Worm (Caenorhabditis elegans) whole organism, L1 larva: ENCODE data around the gene F56C9.10.
A peak's percentile ranks its signal among the peaks of the same experiment; 100 is the strongest.

Experiments used
- F16B12.6 ChIP-seq: fragments of 150-350 bp; optimal IDR thresholded peaks from 2 replicates; lab custom pipeline; 2014; ENCODE audit warnings: missing biosample characterization, missing genetic modification characterization
- aha-1 ChIP-seq: fragments of 150-350 bp; optimal IDR thresholded peaks from 2 replicates; lab custom pipeline; 2014; ENCODE audit warnings: missing biosample characterization, missing genetic modification characterization
- blmp-1 ChIP-seq: fragments of 150-350 bp; optimal IDR thresholded peaks from 2 replicates; lab custom pipeline; 2014; ENCODE audit warnings: missing biosample characterization, missing genetic modification characterization
- ceh-63 ChIP-seq: fragments of 200-800 bp; sonication (Bioruptor generic); optimal IDR thresholded peaks from 2 replicates; lab custom pipeline; 2018; ENCODE audit warnings: mild to moderate bottlenecking, missing genetic modification characterization, missing compliant biosample characterization
- ceh-8 ChIP-seq: fragments of 200-800 bp; sonication (Bioruptor generic); optimal IDR thresholded peaks from 2 replicates; lab custom pipeline; 2018; ENCODE audit warnings: mild to moderate bottlenecking, missing genetic modification characterization, moderate library complexity, missing compliant biosample characterization
- ceh-82 ChIP-seq, 3 experiments: fragments of 150-350 bp in 1 of 3; sonication (generic microtip) in 2 of 3; optimal IDR thresholded peaks; 2 replicates each; lab custom pipeline; 2014 to 2017; ENCODE audit warnings: missing biosample characterization in 3 of 3, missing genetic modification characterization in 3 of 3
- ceh-90 ChIP-seq: sonication (generic microtip); optimal IDR thresholded peaks from 2 replicates; lab custom pipeline; 2016; ENCODE audit warnings: missing genetic modification characterization, missing compliant biosample characterization
- ces-1 ChIP-seq: fragments of 150-350 bp; optimal IDR thresholded peaks from 2 replicates; lab custom pipeline; 2014; ENCODE audit warnings: missing biosample characterization, missing genetic modification reagents, missing genetic modification characterization
- efl-1 ChIP-seq, 4 experiments: fragments of 150-350 bp; optimal IDR thresholded peaks in 3 of 4; peaks in 1 of 4; 1 replicate in 1 of 4; 2 replicates in 3 of 4; lab custom pipeline; 2014; ENCODE audit warnings: missing biosample characterization in 2 of 4, missing genetic modification characterization in 2 of 4, missing genetic modification reagents in 2 of 4
- efl-3 ChIP-seq: fragments of 200-800 bp; sonication (Bioruptor generic); optimal IDR thresholded peaks from 2 replicates; lab custom pipeline; 2018; ENCODE audit warnings: mild to moderate bottlenecking, missing genetic modification characterization, missing compliant biosample characterization
- egl-13 ChIP-seq: sonication (generic microtip); optimal IDR thresholded peaks from 2 replicates; lab custom pipeline; 2016; ENCODE audit warnings: missing genotype, missing genetic modification reagents, missing genetic modification characterization, missing compliant biosample characterization
- elt-3 ChIP-seq, 6 experiments: fragments of 150-350 bp in 1 of 6; sonication (generic microtip); optimal IDR thresholded peaks; 2 replicates each; lab custom pipeline; 2017 to 2018; ENCODE audit warnings: missing biosample characterization in 6 of 6, missing genetic modification characterization in 6 of 6, inconsistent platforms in 1 of 6
- fkh-4 ChIP-seq: sonication (generic microtip); optimal IDR thresholded peaks from 2 replicates; lab custom pipeline; 2016; ENCODE audit warnings: missing compliant biosample characterization, missing genetic modification characterization, borderline replicate concordance
- fkh-8 ChIP-seq: sonication (generic microtip); optimal IDR thresholded peaks from 2 replicates; lab custom pipeline; 2016; ENCODE audit warnings: mild to moderate bottlenecking, missing genetic modification characterization, missing compliant biosample characterization
- fos-1 ChIP-seq: fragments of 150-350 bp; optimal IDR thresholded peaks from 2 replicates; lab custom pipeline; 2014; ENCODE audit warnings: missing biosample characterization, missing genetic modification characterization
- grh-1 ChIP-seq: fragments of 200-800 bp; sonication (Bioruptor generic); IDR thresholded peaks from 2 replicates; pipeline ENCODE4 v1.3.6; 2022; ENCODE audit warnings: missing genetic modification reagents, missing genetic modification characterization, missing compliant biosample characterization
- lin-13 ChIP-seq: fragments of 150-350 bp; optimal IDR thresholded peaks from 2 replicates; lab custom pipeline; 2014; ENCODE audit warnings: missing biosample characterization, missing genetic modification reagents, missing genetic modification characterization
- lin-14 ChIP-seq: fragments of 200-800 bp; sonication (Bioruptor generic); optimal IDR thresholded peaks from 2 replicates; lab custom pipeline; 2018; ENCODE audit warnings: mild to moderate bottlenecking, missing genetic modification characterization, moderate library complexity, missing compliant biosample characterization
- lin-15B ChIP-seq: fragments of 150-350 bp; sonication (generic microtip); optimal IDR thresholded peaks from 3 replicates; lab custom pipeline; 2014; ENCODE audit warnings: missing biosample characterization, missing genetic modification characterization
- lin-35 ChIP-seq, 2 experiments: fragments of 150-350 bp; optimal IDR thresholded peaks; 2 replicates each; lab custom pipeline; 2014; ENCODE audit warnings: missing biosample characterization in 2 of 2, missing genetic modification characterization in 2 of 2, missing genetic modification reagents in 2 of 2
- lin-39 ChIP-seq: fragments of 150-350 bp; optimal IDR thresholded peaks from 2 replicates; lab custom pipeline; 2014; ENCODE audit warnings: missing biosample characterization, missing genetic modification reagents, missing genetic modification characterization
- lsy-2 ChIP-seq, 2 experiments: fragments of 150-350 bp; optimal IDR thresholded peaks; 2 replicates each; lab custom pipeline; 2014; ENCODE audit warnings: missing biosample characterization in 2 of 2, missing genetic modification characterization in 2 of 2
- mdl-1 ChIP-seq, 2 experiments: fragments of 150-350 bp; optimal IDR thresholded peaks; 2 replicates each; lab custom pipeline; 2014 to 2017; ENCODE audit warnings: missing biosample characterization in 2 of 2, missing genetic modification characterization in 2 of 2, inconsistent platforms in 1 of 2
- mep-1 ChIP-seq: fragments of 150-350 bp; optimal IDR thresholded peaks from 2 replicates; lab custom pipeline; 2014; ENCODE audit warnings: missing biosample characterization, missing genetic modification characterization
- nhr-11 ChIP-seq: fragments of 150-350 bp; optimal IDR thresholded peaks from 2 replicates; lab custom pipeline; 2014; ENCODE audit warnings: missing biosample characterization, missing genetic modification characterization
- nhr-12 ChIP-seq: sonication (generic microtip); optimal IDR thresholded peaks from 2 replicates; lab custom pipeline; 2017; ENCODE audit warnings: missing biosample characterization, missing genetic modification characterization
- nhr-20 ChIP-seq: sonication (generic microtip); optimal IDR thresholded peaks from 2 replicates; lab custom pipeline; 2016; ENCODE audit warnings: mild to moderate bottlenecking, missing genetic modification characterization, missing compliant biosample characterization
- nhr-28 ChIP-seq: fragments of 150-350 bp; optimal IDR thresholded peaks from 2 replicates; lab custom pipeline; 2014; ENCODE audit warnings: missing biosample characterization, missing genetic modification characterization
- nhr-47 ChIP-seq: sonication (generic microtip); optimal IDR thresholded peaks from 2 replicates; lab custom pipeline; 2016; ENCODE audit warnings: mild to moderate bottlenecking, missing genetic modification characterization, moderate library complexity, missing compliant biosample characterization
- nhr-71 ChIP-seq: sonication (generic microtip); optimal IDR thresholded peaks from 2 replicates; lab custom pipeline; 2016; ENCODE audit warnings: mild to moderate bottlenecking, missing genetic modification characterization, moderate library complexity, missing compliant biosample characterization
- nhr-76 ChIP-seq: sonication (generic microtip); optimal IDR thresholded peaks from 2 replicates; lab custom pipeline; 2017; ENCODE audit warnings: missing biosample characterization, missing genetic modification characterization
- nhr-85 ChIP-seq: sonication (generic microtip); peaks from one replicate; lab custom pipeline; 2016; ENCODE audit warnings: missing genetic modification characterization, inconsistent platforms, missing compliant biosample characterization
- pqm-1 ChIP-seq: sonication (generic microtip); optimal IDR thresholded peaks from 3 replicates; lab custom pipeline; 2017; ENCODE audit warnings: missing biosample characterization, missing genetic modification characterization
- rnt-1 ChIP-seq: sonication (generic microtip); optimal IDR thresholded peaks from 2 replicates; lab custom pipeline; 2016; ENCODE audit warnings: mild to moderate bottlenecking, missing genetic modification characterization, moderate library complexity, missing compliant biosample characterization
- skn-1 ChIP-seq: fragments of 150-350 bp; optimal IDR thresholded peaks from 2 replicates; lab custom pipeline; 2014; ENCODE audit warnings: missing biosample characterization, missing genetic modification characterization
- snu-23 ChIP-seq: sonication (generic microtip); optimal IDR thresholded peaks from 2 replicates; lab custom pipeline; 2016; ENCODE audit warnings: missing genetic modification characterization, missing compliant biosample characterization
- sox-4 ChIP-seq: sonication (generic microtip); optimal IDR thresholded peaks from 2 replicates; lab custom pipeline; 2016; ENCODE audit warnings: missing genetic modification characterization, missing compliant biosample characterization
- unc-86 ChIP-seq: sonication (generic microtip); optimal IDR thresholded peaks from 2 replicates; lab custom pipeline; 2016; ENCODE audit warnings: missing genetic modification characterization, missing compliant biosample characterization
- unc-98 ChIP-seq: fragments of 200-800 bp; sonication (Bioruptor generic); IDR thresholded peaks from 2 replicates; pipeline ENCODE4 v1.3.6; 2022; ENCODE audit warnings: missing genetic modification characterization, missing compliant biosample characterization
- vab-15 ChIP-seq: sonication (generic microtip); optimal IDR thresholded peaks from 2 replicates; lab custom pipeline; 2017; ENCODE audit warnings: missing genotype, mild to moderate bottlenecking, missing genetic modification characterization, missing compliant biosample characterization
- zag-1 ChIP-seq: fragments of 150-350 bp; optimal IDR thresholded peaks from 2 replicates; lab custom pipeline; 2014; ENCODE audit warnings: missing biosample characterization, missing genetic modification characterization

F56C9.10 gene

ce11 chrIII:7300169-7300568 lies 34.9 kb downstream of the F56C9.10 start (continued):
- peak in 3 of 6 experiments; percentile 27 to 90 (median 89) for TF ChIP-seq elt-3 (tag; optimal IDR thresholded peaks at IDR 0.05; lab: Kevin White, UChicago)
- no peak for TF ChIP-seq fkh-4 (tag; lab: Kevin White, UChicago)
- TF ChIP-seq nhr-47 (tag; lab: Kevin White, UChicago), result peak; percentile 54

- TF ChIP-seq lin-39 (tag; lab: Kevin White, UChicago) (no peak), aha-1 (no peak), lin-14 (GFP tag; lab: Kevin White, UChicago) (peak; percentile 41), efl-3 (GFP tag; lab: Kevin White, UChicago) (no peak), blmp-1 (tag; lab: Kevin White, UChicago) (peak; percentile 94), lsy-2 (tag; optimal IDR thresholded peaks at IDR 0.05; lab: Kevin White, UChicago) (peak in 1 of 2 experiments; percentile 28), mep-1 (tag; lab: Kevin White, UChicago) (peak; percentile 1), nhr-20 (tag; lab: Kevin White, UChicago) (peak; percentile 47), elt-3 (tag; optimal IDR thresholded peaks at IDR 0.05; lab: Kevin White, UChicago) (peak in 2 of 6 experiments; percentile 13 to 26), snu-23 (GFP tag; lab: Kevin White, UChicago) (peak; percentile 33), nhr-71 (peak; percentile 25), rnt-1 (peak; percentile 0), zag-1 (no peak), efl-1 (optimal IDR thresholded peaks at IDR 0.05; lab: Kevin White, UChicago) (no peak), efl-1 (GFP tag; optimal IDR thresholded peaks at IDR 0.05 in 1 of 2; lab: Kevin White, UChicago) (peak in 1 of 2 experiments; percentile 84), nhr-12 (tag; lab: Kevin White, UChicago) (no peak), lin-35 (GFP tag; optimal IDR thresholded peaks at IDR 0.05; lab: Kevin White, UChicago) (peak in 1 of 2 experiments; percentile 20), nhr-85 (peak; percentile 67)
Measured at ce11 chrIII:7299466-7299865, 35.6 kb downstream of the F56C9.10 start, which contains the start of the genes B0361.14 and B0361.9. Gene B0361.14, minus strand, starts transcription at chrIII:7299531. Gene B0361.9, minus strand, starts transcription at chrIII:7299631.

DNA sequence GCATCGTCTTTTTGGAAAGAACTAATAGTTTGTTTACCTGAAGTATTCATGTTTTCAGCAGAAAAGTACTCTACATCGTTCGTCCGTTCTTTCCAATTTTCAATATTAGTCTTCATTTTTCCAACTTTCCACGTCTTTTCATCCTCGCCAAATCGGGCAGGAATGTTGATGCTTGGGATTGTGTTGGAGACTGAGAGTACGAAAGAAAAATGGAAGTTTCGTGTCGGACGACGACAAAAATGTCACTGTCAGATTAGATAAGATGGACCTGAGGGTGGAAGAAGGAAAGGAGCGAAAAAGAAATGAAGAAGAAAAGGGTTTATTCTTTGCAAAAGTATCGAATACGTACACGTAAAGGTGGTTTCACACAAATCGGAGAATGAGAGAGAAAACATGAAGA lies 37.1 kb downstream of the F56C9.10 start:
- TF ChIP-seq vab-15 (tag; lab: Kevin White, UChicago) (no peak), blmp-1 (tag; lab: Kevin White, UChicago) (peak; percentile 81), snu-23 (GFP tag; lab: Kevin White, UChicago) (peak; percentile 14), nhr-85 (peak; percentile 80), skn-1 (tag; lab: Kevin White, UChicago) (no peak), ces-1 (GFP tag; lab: Kevin White, UChicago) (no peak), fkh-8 (tag; lab: Kevin White, UChicago) (no peak), grh-1 (GFP tag; lab: Robert Waterston, UW) (no peak), ceh-8 (no peak), lin-14 (GFP tag; lab: Kevin White, UChicago) (peak; percentile 54), elt-3 (tag; optimal IDR thresholded peaks at IDR 0.05; lab: Kevin White, UChicago) (peak in 4 of 6 experiments; percentile 17 to 89 (median 46)), nhr-71 (peak; percentile 10), nhr-11 (no peak), nhr-20 (tag; lab: Kevin White, UChicago) (peak; percentile 15), efl-3 (GFP tag; lab: Kevin White, UChicago) (no peak), pqm-1 (no peak), lsy-2 (tag; optimal IDR thresholded peaks at IDR 0.05; lab: Kevin White, UChicago) (peak; percentile 2 to 32), efl-1 (optimal IDR thresholded peaks at IDR 0.05; lab: Kevin White, UChicago) (no peak), efl-1 (GFP tag; optimal IDR thresholded peaks at IDR 0.05 in 1 of 2; lab: Kevin White, UChicago) (peak in 1 of 2 experiments; percentile 85)
- TF ChIP-seq, all 84 proteins: peak for 9

DNA sequence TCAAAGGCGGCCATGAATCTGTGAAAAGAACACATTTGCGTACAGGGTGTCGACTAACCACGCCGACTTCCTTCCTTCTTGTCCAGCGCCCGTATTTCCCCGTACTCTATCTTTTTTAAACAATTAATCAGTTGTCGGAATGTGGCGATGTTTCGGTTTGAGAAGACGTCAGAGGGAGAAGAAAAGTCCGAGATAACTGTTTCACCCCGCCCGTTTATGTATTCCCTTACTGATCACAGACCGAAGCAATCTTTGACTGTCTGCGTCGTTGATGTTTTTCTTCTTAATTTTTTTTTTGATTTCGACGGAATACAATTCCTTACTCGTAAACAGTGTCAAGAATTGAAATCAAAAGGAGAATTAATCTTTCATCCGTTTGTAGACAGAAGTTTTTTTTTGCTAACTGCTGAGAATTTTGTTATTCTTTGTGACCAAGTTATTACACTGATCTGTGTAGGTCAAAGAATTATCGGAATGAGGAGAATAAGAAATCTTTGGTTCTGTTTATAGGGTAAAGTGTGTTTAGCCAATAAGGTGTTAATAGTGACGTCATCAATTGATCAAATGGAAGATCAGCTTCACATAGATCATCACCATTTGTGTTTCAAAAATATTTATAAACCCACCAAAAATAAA lies 38.0 kb downstream of the F56C9.10 start:
- TF ChIP-seq nhr-20 (tag; lab: Kevin White, UChicago) (peak; percentile 62), egl-13 (tag; lab: Kevin White, UChicago) (no peak), lin-15B (tag; lab: Kevin White, UChicago) (no peak), efl-3 (GFP tag; lab: Kevin White, UChicago) (no peak), unc-98 (GFP tag; lab: Robert Waterston, UW) (no peak), snu-23 (GFP tag; lab: Kevin White, UChicago) (peak; percentile 27), rnt-1 (no peak), ceh-63 (GFP tag; lab: Kevin White, UChicago) (no peak), efl-1 (optimal IDR thresholded peaks at IDR 0.05; lab: Kevin White, UChicago) (no peak), efl-1 (GFP tag; optimal IDR thresholded peaks at IDR 0.05 in 1 of 2; lab: Kevin White, UChicago) (peak in 1 of 2 experiments; percentile 79), lin-13 (no peak), lsy-2 (tag; optimal IDR thresholded peaks at IDR 0.05; lab: Kevin White, UChicago) (peak in 1 of 2 experiments; percentile 33), fos-1 (tag; lab: Kevin White, UChicago) (no peak), elt-3 (tag; optimal IDR thresholded peaks at IDR 0.05; lab: Kevin White, UChicago) (peak in 3 of 6 experiments; percentile 58 to 71 (median 65)), nhr-12 (tag; lab: Kevin White, UChicago) (no peak), mep-1 (tag; lab: Kevin White, UChicago) (no peak), nhr-28 (no peak), sox-4 (tag; lab: Kevin White, UChicago) (no peak), ceh-82 (tag; optimal IDR thresholded peaks at IDR 0.05; lab: Kevin White, UChicago) (no peak), nhr-76 (tag; lab: Kevin White, UChicago) (no peak), blmp-1 (tag; lab: Kevin White, UChicago) (peak; percentile 79), unc-86 (no peak), F16B12.6 (tag; lab: Kevin White, UChicago) (no peak), mdl-1 (tag; optimal IDR thresholded peaks at IDR 0.05; lab: Kevin White, UChicago) (no peak), ceh-90 (tag; lab: Kevin White, UChicago) (no peak)
